Fruit fly (Drosophila melanogaster): Measurements from ENCODE around the gene CG7920.

The CG7920 gene

dm6 chr3R:29997607-29998236 lies 17.4 kb downstream of the CG7920 start, which contains the start of the genes CG15525 and CG11504 (continued):
- TF ChIP-seq odd (GFP tag; optimal IDR thresholded peaks at IDR 0.05) = no peak
- no peak for TF ChIP-seq cato (GFP tag; optimal IDR thresholded peaks at IDR 0.05; ENCODE audit: borderline replicate concordance)
- TF ChIP-seq CG6813 (GFP tag; optimal IDR thresholded peaks at IDR 0.05) = no peak
- peak; percentile 86 for TF ChIP-seq nerfin-2 (GFP tag; IDR thresholded peaks at IDR 0.05; ENCODE audit: partially characterized antibody)
- peak; percentile 57 for TF ChIP-seq CG8924 (tag; optimal IDR thresholded peaks at IDR 0.05)
- TF ChIP-seq slbo (GFP tag; IDR thresholded peaks at IDR 0.05) = peak; percentile 84
- TF ChIP-seq CG17361 (GFP tag; IDR thresholded peaks at IDR 0.05) = no peak; the same call in 1 of the 3 replicates
- no peak for TF ChIP-seq CG10565 (GFP tag; optimal IDR thresholded peaks at IDR 0.05)
- peak; percentile 19 for TF ChIP-seq CG9437 (GFP tag; optimal IDR thresholded peaks at IDR 0.05)
- TF ChIP-seq CG18476 (GFP tag; optimal IDR thresholded peaks at IDR 0.05) = peak; percentile 47
- no peak for TF ChIP-seq Fer3 (tag; optimal IDR thresholded peaks at IDR 0.05)
- no peak for TF ChIP-seq CG5180 (GFP tag; optimal IDR thresholded peaks at IDR 0.05)
- no peak for TF ChIP-seq en (GFP tag; optimal IDR thresholded peaks at IDR 0.05)
- peak; percentile 5 for TF ChIP-seq CG13123 (GFP tag; optimal IDR thresholded peaks at IDR 0.05)
- TF ChIP-seq bigmax (GFP tag; optimal IDR thresholded peaks at IDR 0.05) = no peak
- TF ChIP-seq chif (GFP tag; optimal IDR thresholded peaks at IDR 0.05) = peak in 1 of 2 experiments; percentile 42
- peak; percentile 62 for TF ChIP-seq nmo (GFP tag; optimal IDR thresholded peaks at IDR 0.05)
- no peak for TF ChIP-seq otp (GFP tag; IDR thresholded peaks at IDR 0.05)
- TF ChIP-seq fd64A (GFP tag; optimal IDR thresholded peaks at IDR 0.05) = no peak
- TF ChIP-seq H2.0 (GFP tag; IDR thresholded peaks at IDR 0.05) = peak; percentile 21; the same call in 1 of the 2 replicates
- TF ChIP-seq CG1832 (GFP tag; optimal IDR thresholded peaks at IDR 0.05) = no peak
- TF ChIP-seq CG3163 (GFP tag; optimal IDR thresholded peaks at IDR 0.05) = no peak
- peak; percentile 2 for TF ChIP-seq CG3065 (GFP tag; optimal IDR thresholded peaks at IDR 0.05)
- no peak for TF ChIP-seq Doc2 (GFP tag; IDR thresholded peaks at IDR 0.05)
- peak; percentile 43; the same call in 1 of the 2 replicates for TF ChIP-seq Nf-YA (GFP tag; IDR thresholded peaks at IDR 0.05)
- TF ChIP-seq p53 (GFP tag; optimal IDR thresholded peaks at IDR 0.05) = no peak
- peak; percentile 51 for TF ChIP-seq ap (GFP tag; IDR thresholded peaks at IDR 0.05)
- no peak for TF ChIP-seq gsb-n (tag; optimal IDR thresholded peaks at IDR 0.05)
- peak; percentile 79 for TF ChIP-seq amos (GFP tag; IDR thresholded peaks at IDR 0.05; ENCODE audit: partially characterized antibody)
- TF ChIP-seq Mad (GFP tag; optimal IDR thresholded peaks at IDR 0.05) = peak; percentile 50
- peak; percentile 29 for TF ChIP-seq Ssrp (tag; optimal IDR thresholded peaks at IDR 0.05)
- TF ChIP-seq cwo (GFP tag; optimal IDR thresholded peaks at IDR 0.05) = no peak
- no peak for TF ChIP-seq Dip2 (GFP tag; IDR thresholded peaks at IDR 0.05)
- peak; percentile 41; the same call in 1 of the 2 replicates for TF ChIP-seq CG42726 (GFP tag; IDR thresholded peaks at IDR 0.05; ENCODE audit: partially characterized antibody)
- no peak for TF ChIP-seq ash1 (GFP tag; optimal IDR thresholded peaks at IDR 0.05)
- TF ChIP-seq CG10267 (tag; optimal IDR thresholded peaks at IDR 0.05) = peak; percentile 49
- TF ChIP-seq Bdp1 (GFP tag; optimal IDR thresholded peaks at IDR 0.05) = no peak
- TF ChIP-seq ATbp (GFP tag; optimal IDR thresholded peaks at IDR 0.05) = no peak
- TF ChIP-seq danr (GFP tag; IDR thresholded peaks at IDR 0.05) = peak; percentile 13; the same call in 1 of the 2 replicates
- peak; percentile 52 for TF ChIP-seq ewg (GFP tag; optimal IDR thresholded peaks at IDR 0.05)
- no peak for TF ChIP-seq NC2α (GFP tag; optimal IDR thresholded peaks at IDR 0.05)
- TF ChIP-seq onecut (GFP tag; IDR thresholded peaks at IDR 0.05) = peak; percentile 60
- peak in 1 of 2 experiments; percentile 44 for TF ChIP-seq bsh (GFP tag; optimal IDR thresholded peaks at IDR 0.05)
- TF ChIP-seq CG18599 (GFP tag; optimal IDR thresholded peaks at IDR 0.05) = no peak
- 0 out of 2 replicates have a peak, but pooled peaks have one; percentile 34 for TF ChIP-seq chm (GFP tag; IDR thresholded peaks at IDR 0.05)
- peak; percentile 92 for TF ChIP-seq Dll (GFP tag; IDR thresholded peaks at IDR 0.05; ENCODE audit: partially characterized antibody)
- TF ChIP-seq E2f2 (GFP tag; IDR thresholded peaks at IDR 0.05) = peak; percentile 50
- no peak for TF ChIP-seq Atf3 (GFP tag; optimal IDR thresholded peaks at IDR 0.05)
- no peak for TF ChIP-seq CG6854 (GFP tag; optimal IDR thresholded peaks at IDR 0.05)
